Fruit fly (Drosophila melanogaster): Measurements from ENCODE around the gene CG43291.

dm6 chr3R:14217839-14218238, 26.6 kb downstream of the CG43291 start, which contains the start of gene CG9649:
- TF ChIP-seq ttk (optimal IDR thresholded peaks at IDR 0.05): no peak
- TF ChIP-seq insv (optimal IDR thresholded peaks at IDR 0.05): no peak
- no peak for TF ChIP-seq psq (optimal IDR thresholded peaks at IDR 0.05)
- TF ChIP-seq h (optimal IDR thresholded peaks at IDR 0.05): no peak
- TF ChIP-seq Myc (optimal IDR thresholded peaks at IDR 0.05): no peak

Measured in Kc167 (cell line).